Fruit fly (Drosophila melanogaster) whole organism, embryonic: ENCODE measurements around the gene CG15814.

Experiments used
- Abd-B ChIP-seq: fragments of 200-800 bp; sonication (Bioruptor generic); optimal IDR thresholded peaks from 2 replicates; lab custom pipeline; 2018; ENCODE audit warnings: missing biosample characterization, mild to moderate bottlenecking, missing genetic modification characterization, moderate library complexity
- Atf6 ChIP-seq: fragments of 200-800 bp; sonication (Bioruptor generic); IDR thresholded peaks from 2 replicates; pipeline ENCODE4 v1.3.6; 2022; ENCODE audit warnings: missing biosample characterization, missing genetic modification characterization
- Awh ChIP-seq: fragments of 200-800 bp; sonication (Bioruptor generic); IDR thresholded peaks from 2 replicates; pipeline ENCODE4, ENCODE4 v1.3.6; 2022; ENCODE audit warnings: missing biosample characterization, missing genetic modification characterization
- Blimp-1 ChIP-seq: fragments of 200-800 bp; sonication (Bioruptor generic); optimal IDR thresholded peaks from 3 replicates; lab custom pipeline; 2018; ENCODE audit warnings: missing biosample characterization, missing genetic modification characterization, mild to moderate bottlenecking, moderate library complexity, missing genetic modification reagents
- CG10979 ChIP-seq: fragments of 200-800 bp; sonication (Bioruptor generic); optimal IDR thresholded peaks from 2 replicates; lab custom pipeline; 2018; ENCODE audit warnings: missing biosample characterization, mild to moderate bottlenecking, missing genetic modification characterization, moderate library complexity
- CG13424 ChIP-seq: fragments of 200-800 bp; sonication (Bioruptor generic); optimal IDR thresholded peaks from 2 replicates; lab custom pipeline; 2019; ENCODE audit warnings: missing biosample characterization, mild to moderate bottlenecking, missing genetic modification characterization, moderate library complexity
- CG13894 ChIP-seq: fragments of 200-800 bp; sonication (Bioruptor generic); optimal IDR thresholded peaks from 3 replicates; lab custom pipeline; 2018; ENCODE audit warnings: missing biosample characterization, mild to moderate bottlenecking, missing genetic modification characterization, moderate library complexity
- CG15514 ChIP-seq: fragments of 200-800 bp; sonication (Bioruptor generic); optimal IDR thresholded peaks from 3 replicates; lab custom pipeline; 2017; ENCODE audit warnings: missing biosample characterization, missing genetic modification characterization, mild to moderate bottlenecking, moderate library complexity, missing genetic modification reagents
- CG15696 ChIP-seq: fragments of 200-800 bp; sonication (Bioruptor generic); optimal IDR thresholded peaks from 2 replicates; lab custom pipeline; 2019; ENCODE audit warnings: missing biosample characterization, mild to moderate bottlenecking, missing genetic modification characterization, moderate library complexity
- CG1603 ChIP-seq: fragments of 200-800 bp; sonication (Bioruptor generic); optimal IDR thresholded peaks from 2 replicates; lab custom pipeline; 2019; ENCODE audit warnings: missing biosample characterization, mild to moderate bottlenecking, missing genetic modification characterization, moderate library complexity
- CG2116 ChIP-seq: fragments of 200-800 bp; sonication (Bioruptor generic); optimal IDR thresholded peaks from 3 replicates; lab custom pipeline; 2018; ENCODE audit warnings: missing biosample characterization, mild to moderate bottlenecking, missing genetic modification characterization
- CG30403 ChIP-seq: fragments of 200-800 bp; sonication (Bioruptor generic); optimal IDR thresholded peaks from 3 replicates; lab custom pipeline; 2016; ENCODE audit warnings: missing biosample characterization, missing genetic modification characterization
- CG34224 ChIP-seq: fragments of 200-800 bp; sonication (Bioruptor generic); IDR thresholded peaks from 3 replicates; pipeline ENCODE4 v1.3.6; 2022; ENCODE audit warnings: missing biosample characterization, missing genetic modification characterization; ENCODE audit not compliant: partially characterized antibody
- CG3847 ChIP-seq: fragments of 200-800 bp; sonication (Bioruptor generic); IDR thresholded peaks from 2 replicates; pipeline ENCODE4 v1.3.6; 2022; ENCODE audit warnings: missing biosample characterization, missing genetic modification characterization
- CG4854 ChIP-seq: fragments of 200-800 bp; sonication (Bioruptor generic); optimal IDR thresholded peaks from 2 replicates; lab custom pipeline; 2016; ENCODE audit warnings: missing biosample characterization, missing genetic modification characterization, inconsistent platforms
- CG6854 ChIP-seq: fragments of 200-800 bp; sonication (Bioruptor generic); optimal IDR thresholded peaks from 3 replicates; lab custom pipeline; 2017; ENCODE audit warnings: missing biosample characterization, mild to moderate bottlenecking, missing genetic modification characterization
- CG8089 ChIP-seq: fragments of 200-800 bp; sonication (Bioruptor generic); optimal IDR thresholded peaks from 3 replicates; lab custom pipeline; 2016; ENCODE audit warnings: missing biosample characterization, missing genetic modification characterization
- CG9437 ChIP-seq: fragments of 200-800 bp; sonication (Bioruptor generic); optimal IDR thresholded peaks from 2 replicates; lab custom pipeline; 2018; ENCODE audit warnings: missing biosample characterization, mild to moderate bottlenecking, missing genetic modification characterization
- CG9797 ChIP-seq: fragments of 200-800 bp; sonication (Bioruptor generic); optimal IDR thresholded peaks from 3 replicates; lab custom pipeline; 2018; ENCODE audit warnings: missing biosample characterization, mild to moderate bottlenecking, missing genetic modification characterization
- CG9932 ChIP-seq: fragments of 200-800 bp; sonication (Bioruptor generic); IDR thresholded peaks from 2 replicates; pipeline ENCODE4 v1.3.6; 2022; ENCODE audit warnings: missing biosample characterization, missing genetic modification characterization
- CoRest ChIP-seq: fragments of 200-800 bp; sonication (Bioruptor generic); optimal IDR thresholded peaks from 3 replicates; lab custom pipeline; 2018; ENCODE audit warnings: missing biosample characterization, mild to moderate bottlenecking, missing genetic modification characterization, moderate library complexity
- Dref ChIP-seq: fragments of 200-800 bp; sonication (Bioruptor generic); IDR thresholded peaks from 2 replicates; pipeline ENCODE4 v1.3.6; 2022; ENCODE audit warnings: missing biosample characterization, missing genetic modification characterization
- E2f2 ChIP-seq: fragments of 200-800 bp; sonication (Bioruptor generic); IDR thresholded peaks from 2 replicates; pipeline ENCODE4 v1.3.6; 2022; ENCODE audit warnings: missing biosample characterization, missing genetic modification characterization
- Ets65A ChIP-seq: fragments of 200-800 bp; sonication (Bioruptor generic); peaks from one replicate; lab custom pipeline; 2016; ENCODE audit warnings: missing biosample characterization, missing genetic modification characterization
- HLHmδ ChIP-seq: fragments of 200-800 bp; sonication (Bioruptor generic); optimal IDR thresholded peaks from 2 replicates; lab custom pipeline; 2018; ENCODE audit warnings: missing biosample characterization, mild to moderate bottlenecking, missing genetic modification characterization, moderate library complexity
- Med ChIP-seq: fragments of 200-800 bp; sonication (Bioruptor generic); peaks from one replicate; lab custom pipeline; 2016; ENCODE audit warnings: missing biosample characterization, missing genetic modification characterization, mild to moderate bottlenecking, inconsistent platforms, moderate library complexity
- Mes4 ChIP-seq: fragments of 200-800 bp; sonication (Bioruptor generic); optimal IDR thresholded peaks from 2 replicates; lab custom pipeline; 2016; ENCODE audit warnings: missing biosample characterization, missing genetic modification characterization
- Pdp1 ChIP-seq, 2 experiments: fragments of 200-800 bp; sonication (Bioruptor generic); optimal IDR thresholded peaks; 3 replicates each; lab custom pipeline; 2016; ENCODE audit warnings: missing biosample characterization in 2 of 2, missing genetic modification characterization in 2 of 2, mild to moderate bottlenecking in 1 of 2, moderate library complexity in 1 of 2
- Ravus ChIP-seq: fragments of 200-800 bp; sonication (Bioruptor generic); IDR thresholded peaks from 2 replicates; pipeline ENCODE4 v1.3.6; 2022; ENCODE audit warnings: missing biosample characterization, missing genetic modification characterization
- Scr ChIP-seq: fragments of 200-800 bp; sonication (Bioruptor generic); IDR thresholded peaks from 2 replicates; pipeline ENCODE4 v1.3.6; 2022; ENCODE audit warnings: missing biosample characterization, missing genetic modification characterization; ENCODE audit not compliant: partially characterized antibody
- Sox102F ChIP-seq: fragments of 200-800 bp; sonication (Bioruptor generic); optimal IDR thresholded peaks from 2 replicates; lab custom pipeline; 2018; ENCODE audit warnings: missing biosample characterization, mild to moderate bottlenecking, missing genetic modification characterization, moderate library complexity
- YL-1 ChIP-seq: fragments of 200-800 bp; sonication (Bioruptor generic); optimal IDR thresholded peaks from 3 replicates; lab custom pipeline; 2017; ENCODE audit warnings: missing biosample characterization, mild to moderate bottlenecking, missing genetic modification characterization
- bab2 ChIP-seq: fragments of 200-800 bp; sonication (Bioruptor generic); optimal IDR thresholded peaks from 2 replicates; lab custom pipeline; 2016; ENCODE audit warnings: missing biosample characterization, missing genetic modification characterization
- cg ChIP-seq: fragments of 200-800 bp; sonication (Bioruptor generic); optimal IDR thresholded peaks from 3 replicates; lab custom pipeline; 2019; ENCODE audit warnings: missing biosample characterization, mild to moderate bottlenecking, missing genetic modification characterization, moderate library complexity
- chinmo ChIP-seq: fragments of 200-800 bp; sonication (Bioruptor generic); IDR thresholded peaks from 4 replicates; pipeline ENCODE4 v1.3.6; 2022; ENCODE audit warnings: missing biosample characterization, missing genetic modification characterization; ENCODE audit not compliant: partially characterized antibody
- chn ChIP-seq: fragments of 200-800 bp; sonication (Bioruptor generic); optimal IDR thresholded peaks from 2 replicates; lab custom pipeline; 2016; ENCODE audit warnings: missing biosample characterization, missing genetic modification characterization
- ems ChIP-seq: fragments of 200-800 bp; sonication (Bioruptor generic); optimal IDR thresholded peaks from 3 replicates; lab custom pipeline; 2016; ENCODE audit warnings: missing biosample characterization, missing genetic modification characterization
- ewg ChIP-seq: fragments of 200-800 bp; sonication (Bioruptor generic); optimal IDR thresholded peaks from 3 replicates; lab custom pipeline; 2017; ENCODE audit warnings: mild to moderate bottlenecking, missing biosample characterization, missing genetic modification reagents, missing genetic modification characterization
- gce ChIP-seq: fragments of 200-800 bp; sonication (Bioruptor generic); IDR thresholded peaks from 3 replicates; pipeline ENCODE4 v1.3.6; 2022; ENCODE audit warnings: missing biosample characterization, missing genetic modification characterization
- gro ChIP-seq: fragments of 200-800 bp; sonication (Bioruptor generic); optimal IDR thresholded peaks from 2 replicates; lab custom pipeline; 2016; ENCODE audit warnings: missing biosample characterization, missing genetic modification characterization
- maf-S ChIP-seq: fragments of 200-800 bp; sonication (Bioruptor generic); optimal IDR thresholded peaks from 2 replicates; lab custom pipeline; 2016; ENCODE audit warnings: missing biosample characterization, missing genetic modification characterization
- nerfin-2 ChIP-seq: fragments of 200-800 bp; sonication (Bioruptor generic); IDR thresholded peaks from 2 replicates; pipeline ENCODE4 v1.3.6; 2022; ENCODE audit warnings: missing biosample characterization, missing genetic modification characterization; ENCODE audit not compliant: partially characterized antibody
- phol ChIP-seq: fragments of 200-800 bp; sonication (Bioruptor generic); optimal IDR thresholded peaks from 3 replicates; lab custom pipeline; 2018; ENCODE audit warnings: missing biosample characterization, mild to moderate bottlenecking, missing genetic modification characterization, moderate library complexity
- pzg ChIP-seq: fragments of 200-800 bp; sonication (Bioruptor generic); optimal IDR thresholded peaks from 3 replicates; lab custom pipeline; 2018; ENCODE audit warnings: missing biosample characterization, mild to moderate bottlenecking, missing genetic modification characterization, moderate library complexity
- sna ChIP-seq: fragments of 200-800 bp; sonication (Bioruptor generic); IDR thresholded peaks from 2 replicates; pipeline ENCODE4 v1.3.6; 2022; ENCODE audit warnings: missing biosample characterization, missing genetic modification characterization; ENCODE audit not compliant: partially characterized antibody
- stwl ChIP-seq: fragments of 200-800 bp; sonication (Bioruptor generic); optimal IDR thresholded peaks from 3 replicates; lab custom pipeline; 2018; ENCODE audit warnings: missing biosample characterization, mild to moderate bottlenecking, missing genetic modification characterization, moderate library complexity
- tin ChIP-seq: fragments of 200-800 bp; sonication (Bioruptor generic); optimal IDR thresholded peaks from 3 replicates; lab custom pipeline; 2016; ENCODE audit warnings: missing biosample characterization, missing genetic modification characterization
- tna ChIP-seq: fragments of 200-800 bp; sonication (Bioruptor generic); IDR thresholded peaks from 2 replicates; pipeline ENCODE4 v1.3.6; 2022; ENCODE audit warnings: missing biosample characterization, missing genetic modification characterization; ENCODE audit not compliant: partially characterized antibody
- vnd ChIP-seq: fragments of 200-800 bp; sonication (Bioruptor generic); IDR thresholded peaks from 3 replicates; pipeline ENCODE4 v1.3.6; 2022; ENCODE audit warnings: missing biosample characterization, missing genetic modification characterization; ENCODE audit not compliant: partially characterized antibody

CG15814 gene

dm6 chrX:17887208-17887627 is 37.1 kb upstream of the CG15814 start, which contains the start of gene mnb (continued):
- TF ChIP-seq CG1603 (tag; lab: Kevin White, UChicago) (peak; percentile 19), Ravus (GFP tag; lab: Robert Waterston, UW) (no peak), CG9437 (GFP tag; lab: Kevin White, UChicago) (no peak), Med (GFP tag; lab: Kevin White, UChicago) (peak; percentile 80), CG15696 (peak; percentile 12), CG13894 (peak; percentile 6), Awh (GFP tag; lab: Robert Waterston, UW) (no peak), Pdp1 (GFP tag; optimal IDR thresholded peaks at IDR 0.05; lab: Kevin White, UChicago) (peak in 1 of 2 experiments; percentile 9), stwl (tag; lab: Kevin White, UChicago) (peak; percentile 37), CG10979 (no peak), Atf6 (GFP tag; lab: Robert Waterston, UW) (0 out of 2 replicates have a peak, but pooled peaks have one; percentile 23), YL-1 (GFP tag; lab: Kevin White, UChicago) (no peak), phol (tag; lab: Kevin White, UChicago) (peak; percentile 41), CG13424 (tag; lab: Kevin White, UChicago) (peak; percentile 14), CG8089 (GFP tag; lab: Kevin White, UChicago) (peak; percentile 3), maf-S (GFP tag; lab: Kevin White, UChicago) (no peak), chinmo (GFP tag; lab: Robert Waterston, UW) (peak; percentile 94; the same call in 3 of the 4 replicates), Sox102F (no peak), cg (no peak), vnd (GFP tag; lab: Robert Waterston, UW) (peak; percentile 100), sna (peak; percentile 99), CG15514 (GFP tag; lab: Kevin White, UChicago) (peak; percentile 52), gce (GFP tag; lab: Robert Waterston, UW) (no peak), CG9797 (GFP tag; lab: Kevin White, UChicago) (peak; percentile 58), HLHmδ (GFP tag; lab: Kevin White, UChicago) (no peak), CG9932 (GFP tag; lab: Robert Waterston, UW) (peak; percentile 72), Abd-B (GFP tag; lab: Kevin White, UChicago) (peak; percentile 2), Blimp-1 (GFP tag; lab: Kevin White, UChicago) (no peak), CG3847 (peak; percentile 46; the same call in 1 of the 2 replicates), chn (GFP tag; lab: Kevin White, UChicago) (no peak), tin (GFP tag; lab: Kevin White, UChicago) (peak; percentile 2), CG6854 (no peak), CoRest (peak; percentile 55), CG2116 (peak; percentile 91), pzg (GFP tag; lab: Kevin White, UChicago) (peak; percentile 83), CG34224 (GFP tag; lab: Robert Waterston, UW) (peak; percentile 99), CG30403 (peak; percentile 27), ems (GFP tag; lab: Kevin White, UChicago) (peak; percentile 11), bab2 (GFP tag; lab: Kevin White, UChicago) (peak; percentile 4), tna (peak; percentile 98), CG4854 (GFP tag; lab: Kevin White, UChicago) (no peak), Dref (GFP tag; lab: Robert Waterston, UW) (peak; percentile 80), Mes4 (GFP tag; lab: Kevin White, UChicago) (peak; percentile 24), nerfin-2 (GFP tag; lab: Robert Waterston, UW) (peak; percentile 99), Ets65A (GFP tag; lab: Kevin White, UChicago) (peak; percentile 94), E2f2 (GFP tag; lab: Robert Waterston, UW) (peak; percentile 83), gro (GFP tag; lab: Kevin White, UChicago) (peak; percentile 11), Scr (peak; percentile 99), ewg (GFP tag; lab: Kevin White, UChicago) (peak; percentile 16)
